Worm (Caenorhabditis elegans) whole organism, L3 larva: ENCODE results near the gene egl-27.

Experiments
- R02D3.7 ChIP-seq: fragments of 150-350 bp; optimal IDR thresholded peaks from 2 replicates; lab custom pipeline; 2014; ENCODE audit warnings: missing biosample characterization, missing genetic modification characterization
- ZK546.5 ChIP-seq: sonication (generic microtip); optimal IDR thresholded peaks from 2 replicates; lab custom pipeline; 2017; ENCODE audit warnings: missing biosample characterization, missing genetic modification characterization
- aly-2 ChIP-seq: fragments of 150-350 bp; optimal IDR thresholded peaks from 2 replicates; lab custom pipeline; 2014; ENCODE audit warnings: missing biosample characterization, missing genetic modification characterization
- ama-1 ChIP-seq: fragments of 150-350 bp; optimal IDR thresholded peaks from 2 replicates; lab custom pipeline; 2018
- ceh-16 ChIP-seq: sonication (generic microtip); optimal IDR thresholded peaks from 2 replicates; lab custom pipeline; 2017; ENCODE audit warnings: missing biosample characterization, missing genetic modification characterization
- ceh-28 ChIP-seq: fragments of 150-350 bp; optimal IDR thresholded peaks from 2 replicates; lab custom pipeline; 2014; ENCODE audit warnings: missing biosample characterization, missing genetic modification reagents, missing genetic modification characterization
- ceh-82 ChIP-seq: fragments of 150-350 bp; optimal IDR thresholded peaks from 2 replicates; lab custom pipeline; 2014; ENCODE audit warnings: missing biosample characterization, missing genetic modification characterization
- ceh-9 ChIP-seq: sonication (generic microtip); optimal IDR thresholded peaks from 2 replicates; lab custom pipeline; 2018; ENCODE audit warnings: missing biosample characterization, missing genetic modification characterization
- daf-12 ChIP-seq: fragments of 150-350 bp; optimal IDR thresholded peaks from 2 replicates; lab custom pipeline; 2014; ENCODE audit warnings: missing biosample characterization, missing genetic modification reagents, missing genetic modification characterization
- egl-27 ChIP-seq: sonication (generic microtip); optimal IDR thresholded peaks from 4 replicates; lab custom pipeline; 2017; ENCODE audit warnings: missing biosample characterization, missing genetic modification reagents, missing genetic modification characterization
- elt-1 ChIP-seq: fragments of 150-350 bp; optimal IDR thresholded peaks from 2 replicates; lab custom pipeline; 2014; ENCODE audit warnings: missing biosample characterization, missing genetic modification characterization
- elt-2 ChIP-seq: sonication (generic microtip); optimal IDR thresholded peaks from 2 replicates; lab custom pipeline; 2016; ENCODE audit warnings: missing genetic modification reagents, mild to moderate bottlenecking, missing genetic modification characterization, missing compliant biosample characterization
- elt-3 ChIP-seq, 3 experiments: fragments of 150-350 bp in 1 of 3; sonication (generic microtip) in 2 of 3; optimal IDR thresholded peaks; 2 replicates in 2 of 3; 4 replicates in 1 of 3; lab custom pipeline; 2014 to 2017; ENCODE audit warnings: missing biosample characterization in 3 of 3, missing genetic modification characterization in 3 of 3
- eor-1 ChIP-seq, 2 experiments: fragments of 150-350 bp; optimal IDR thresholded peaks; 2 replicates each; lab custom pipeline; 2014 to 2018; ENCODE audit warnings: missing biosample characterization in 2 of 2, missing genetic modification characterization in 2 of 2
- fkh-10 ChIP-seq: sonication (generic microtip); optimal IDR thresholded peaks from 2 replicates; lab custom pipeline; 2017; ENCODE audit warnings: missing biosample characterization, missing genetic modification reagents, missing genetic modification characterization
- fkh-2 ChIP-seq: fragments of 150-350 bp; optimal IDR thresholded peaks from 2 replicates; lab custom pipeline; 2014; ENCODE audit warnings: missing biosample characterization, missing genetic modification reagents, missing genetic modification characterization
- fos-1 ChIP-seq: fragments of 150-350 bp; optimal IDR thresholded peaks from 2 replicates; lab custom pipeline; 2014; ENCODE audit warnings: missing biosample characterization, missing genetic modification characterization
- jun-1 ChIP-seq: fragments of 150-350 bp; optimal IDR thresholded peaks from 2 replicates; lab custom pipeline; 2014; ENCODE audit warnings: missing biosample characterization, missing genetic modification reagents, missing genetic modification characterization
- lin-15B ChIP-seq: fragments of 150-350 bp; optimal IDR thresholded peaks from 2 replicates; lab custom pipeline; 2014; ENCODE audit warnings: missing biosample characterization, missing genetic modification characterization
- lin-39 ChIP-seq: fragments of 150-350 bp; optimal IDR thresholded peaks from 2 replicates; lab custom pipeline; 2018; ENCODE audit warnings: missing biosample characterization, missing genetic modification reagents, missing genetic modification characterization
- lsy-12 ChIP-seq: sonication (generic microtip); optimal IDR thresholded peaks from 2 replicates; lab custom pipeline; 2016; ENCODE audit warnings: mild to moderate bottlenecking, missing genetic modification characterization, missing compliant biosample characterization
- mdl-1 ChIP-seq: fragments of 150-350 bp; optimal IDR thresholded peaks from 2 replicates; lab custom pipeline; 2014; ENCODE audit warnings: missing biosample characterization, missing genetic modification characterization
- mml-1 ChIP-seq: fragments of 150-350 bp; sonication (generic microtip); optimal IDR thresholded peaks from 3 replicates; lab custom pipeline; 2014; ENCODE audit warnings: missing biosample characterization, missing genetic modification characterization
- nfya-1 ChIP-seq: sonication (generic microtip); optimal IDR thresholded peaks from 2 replicates; lab custom pipeline; 2017; ENCODE audit warnings: missing genetic modification characterization, mild to moderate bottlenecking, missing compliant biosample characterization, antibody characterized with exemption, moderate library complexity; ENCODE audit not compliant: insufficient read depth
- nhr-11 ChIP-seq: fragments of 150-350 bp; optimal IDR thresholded peaks from 2 replicates; lab custom pipeline; 2014; ENCODE audit warnings: missing biosample characterization, missing genetic modification characterization
- nhr-12 ChIP-seq: fragments of 150-350 bp; optimal IDR thresholded peaks from 2 replicates; lab custom pipeline; 2014; ENCODE audit warnings: missing biosample characterization, missing genetic modification characterization
- nhr-23 ChIP-seq: fragments of 150-350 bp; optimal IDR thresholded peaks from 2 replicates; lab custom pipeline; 2014; ENCODE audit warnings: missing biosample characterization, missing genetic modification reagents, missing genetic modification characterization
- nhr-237 ChIP-seq: fragments of 150-350 bp; optimal IDR thresholded peaks from 2 replicates; lab custom pipeline; 2014; ENCODE audit warnings: missing biosample characterization, missing genetic modification characterization
- nhr-25 ChIP-seq: sonication (generic microtip); optimal IDR thresholded peaks from 2 replicates; lab custom pipeline; 2017; ENCODE audit warnings: missing biosample characterization, missing genetic modification characterization
- nhr-28 ChIP-seq: fragments of 150-350 bp; optimal IDR thresholded peaks from 2 replicates; lab custom pipeline; 2014; ENCODE audit warnings: missing biosample characterization, missing genetic modification characterization
- nhr-43 ChIP-seq: sonication (generic microtip); optimal IDR thresholded peaks from 2 replicates; lab custom pipeline; 2016; ENCODE audit warnings: mild to moderate bottlenecking, missing genetic modification characterization, missing compliant biosample characterization; ENCODE audit not compliant: poor library complexity, severe bottlenecking
- nhr-67 ChIP-seq: fragments of 150-350 bp; optimal IDR thresholded peaks from 2 replicates; lab custom pipeline; 2014; ENCODE audit warnings: missing biosample characterization, missing genetic modification characterization
- nhr-76 ChIP-seq: fragments of 150-350 bp; sonication (generic microtip); optimal IDR thresholded peaks from 5 replicates; lab custom pipeline; 2014; ENCODE audit warnings: missing biosample characterization, missing genetic modification characterization
- nhr-77 ChIP-seq: fragments of 150-350 bp; optimal IDR thresholded peaks from 2 replicates; lab custom pipeline; 2014; ENCODE audit warnings: missing biosample characterization, missing genetic modification characterization
- pha-4 ChIP-seq: fragments of 150-350 bp; optimal IDR thresholded peaks from 2 replicates; lab custom pipeline; 2014; ENCODE audit warnings: missing biosample characterization, missing genetic modification reagents, missing genetic modification characterization
- pqm-1 ChIP-seq: fragments of 150-350 bp; optimal IDR thresholded peaks from 2 replicates; lab custom pipeline; 2017; ENCODE audit warnings: missing biosample characterization, missing genetic modification characterization, inconsistent platforms
- sea-2 ChIP-seq: fragments of 150-350 bp; sonication (generic microtip); optimal IDR thresholded peaks from 4 replicates; lab custom pipeline; 2014; ENCODE audit warnings: missing biosample characterization, missing genetic modification reagents, missing genetic modification characterization
- skn-1 ChIP-seq: fragments of 150-350 bp; optimal IDR thresholded peaks from 2 replicates; lab custom pipeline; 2014; ENCODE audit warnings: missing biosample characterization, missing genetic modification characterization
- snpc-4 ChIP-seq: fragments of 150-350 bp; optimal IDR thresholded peaks from 2 replicates; lab custom pipeline; 2014; ENCODE audit warnings: missing biosample characterization, missing genetic modification characterization
- tbx-2 ChIP-seq: sonication (generic microtip); optimal IDR thresholded peaks from 2 replicates; lab custom pipeline; 2016; ENCODE audit warnings: mild to moderate bottlenecking, missing genetic modification characterization, missing compliant biosample characterization
- unc-39 ChIP-seq: sonication (generic microtip); optimal IDR thresholded peaks from 4 replicates; lab custom pipeline; 2017; ENCODE audit warnings: missing biosample characterization, missing genetic modification characterization
- unc-62 ChIP-seq: fragments of 150-350 bp; sonication (generic microtip); optimal IDR thresholded peaks from 4 replicates; lab custom pipeline; 2014; ENCODE audit warnings: missing biosample characterization, missing genetic modification reagents, missing genetic modification characterization
- zag-1 ChIP-seq: fragments of 150-350 bp; optimal IDR thresholded peaks from 2 replicates; lab custom pipeline; 2014; ENCODE audit warnings: missing biosample characterization, missing genetic modification characterization
- ztf-11 ChIP-seq: fragments of 150-350 bp; optimal IDR thresholded peaks from 2 replicates; lab custom pipeline; 2014; ENCODE audit warnings: missing biosample characterization, missing genetic modification characterization
- ztf-4 ChIP-seq: fragments of 150-350 bp; optimal IDR thresholded peaks from 2 replicates; lab custom pipeline; 2014; ENCODE audit warnings: missing biosample characterization, missing genetic modification characterization

egl-27 gene

ce11 chrII:6846723-6847122 is 11.9 kb downstream of the egl-27 start:
- TF ChIP-seq nhr-77, result no peak
- no peak for TF ChIP-seq fkh-10
- TF ChIP-seq jun-1 (tag; lab: Kevin White, UChicago), result no peak
- TF ChIP-seq nhr-28 (tag; lab: Kevin White, UChicago), result no peak
- no peak for TF ChIP-seq nhr-76 (tag; lab: Kevin White, UChicago)
- no peak for TF ChIP-seq unc-62 (GFP tag; lab: Kevin White, UChicago)
- TF ChIP-seq elt-3 (tag; optimal IDR thresholded peaks at IDR 0.05; lab: Kevin White, UChicago), result no peak

ce11 chrII:6847917-6848379 is 13.1 kb downstream of the egl-27 start, which contains the start of gene tbc-6:
Gene tbc-6, plus strand, starts transcription at chrII:6848124.
- TF ChIP-seq fkh-10, result no peak
- TF ChIP-seq sea-2 (GFP tag; lab: Kevin White, UChicago), result no peak
- TF ChIP-seq unc-39 (tag; lab: Kevin White, UChicago), result no peak
- no peak for TF ChIP-seq ztf-4 (tag; lab: Kevin White, UChicago)
- peak; percentile 55 for TF ChIP-seq aly-2 (tag; lab: Kevin White, UChicago)
- TF ChIP-seq ceh-16 (tag; lab: Kevin White, UChicago), result no peak
- no peak for TF ChIP-seq ZK546.5 (tag; lab: Kevin White, UChicago)
- no peak for TF ChIP-seq ceh-82 (tag; lab: Kevin White, UChicago)
- TF ChIP-seq egl-27 (tag; lab: Kevin White, UChicago), result peak; percentile 61
- no peak for TF ChIP-seq ceh-9
- no peak for TF ChIP-seq nhr-237 (tag; lab: Kevin White, UChicago)
- no peak for TF ChIP-seq zag-1 (tag; lab: Kevin White, UChicago)
- no peak for TF ChIP-seq eor-1 (tag; optimal IDR thresholded peaks at IDR 0.05; lab: Kevin White, UChicago)
- peak; percentile 34 for TF ChIP-seq ceh-28 (tag; lab: Kevin White, UChicago)
- TF ChIP-seq nhr-23 (tag; lab: Kevin White, UChicago), result peak; percentile 84
- TF ChIP-seq pqm-1 (tag; lab: Kevin White, UChicago), result peak; percentile 27
- peak; percentile 30 for TF ChIP-seq nfya-1 (tag; lab: Kevin White, UChicago)
- no peak for TF ChIP-seq ama-1 (lab: Kevin White, UChicago)
- peak; percentile 90 for TF ChIP-seq jun-1 (tag; lab: Kevin White, UChicago)
- TF ChIP-seq mdl-1, result peak; percentile 22
- no peak for TF ChIP-seq lin-39 (tag; lab: Kevin White, UChicago)
- no peak for TF ChIP-seq nhr-67
- TF ChIP-seq nhr-43 (tag; lab: Kevin White, UChicago), result peak; percentile 81
- TF ChIP-seq elt-2 (tag; lab: Kevin White, UChicago), result peak; percentile 53
- peak in 2 of 3 experiments; percentile 7 to 33 for TF ChIP-seq elt-3 (tag; optimal IDR thresholded peaks at IDR 0.05; lab: Kevin White, UChicago)
- TF ChIP-seq nhr-25, result peak; percentile 66
- TF ChIP-seq R02D3.7 (tag; lab: Kevin White, UChicago), result peak; percentile 64
- TF ChIP-seq pha-4 (tag; lab: Kevin White, UChicago), result peak; percentile 78

- TF ChIP-seq fkh-2 (no peak), aly-2 (tag; lab: Kevin White, UChicago) (no peak), nhr-25 (peak; percentile 85), lin-15B (tag; lab: Kevin White, UChicago) (no peak), ama-1 (lab: Kevin White, UChicago) (no peak), nhr-67 (no peak), lsy-12 (tag; lab: Kevin White, UChicago) (peak; percentile 28), ZK546.5 (tag; lab: Kevin White, UChicago) (no peak), pha-4 (tag; lab: Kevin White, UChicago) (no peak), ceh-9 (no peak), R02D3.7 (tag; lab: Kevin White, UChicago) (peak; percentile 34), nhr-28 (tag; lab: Kevin White, UChicago) (no peak), ceh-16 (tag; lab: Kevin White, UChicago) (no peak), snpc-4 (peak; percentile 7), ceh-82 (tag; lab: Kevin White, UChicago) (no peak), nhr-237 (tag; lab: Kevin White, UChicago) (no peak), nhr-12 (tag; lab: Kevin White, UChicago) (no peak), sea-2 (GFP tag; lab: Kevin White, UChicago) (no peak), ceh-28 (tag; lab: Kevin White, UChicago) (no peak), fkh-10 (no peak), mml-1 (tag; lab: Kevin White, UChicago) (no peak), unc-39 (tag; lab: Kevin White, UChicago) (no peak), elt-2 (tag; lab: Kevin White, UChicago) (no peak), ztf-4 (tag; lab: Kevin White, UChicago) (no peak), nhr-77 (no peak), fos-1 (tag; lab: Kevin White, UChicago) (no peak), lin-39 (tag; lab: Kevin White, UChicago) (peak; percentile 27), jun-1 (tag; lab: Kevin White, UChicago) (peak; percentile 51), ztf-11 (tag; lab: Kevin White, UChicago) (no peak), nhr-11 (tag; lab: Kevin White, UChicago) (no peak), daf-12 (tag; lab: Kevin White, UChicago) (no peak), mdl-1 (peak; percentile 59), nhr-76 (tag; lab: Kevin White, UChicago) (no peak), unc-62 (GFP tag; lab: Kevin White, UChicago) (peak; percentile 86), nhr-43 (tag; lab: Kevin White, UChicago) (peak; percentile 97), skn-1 (tag; lab: Kevin White, UChicago) (no peak), tbx-2 (tag; lab: Kevin White, UChicago) (peak; percentile 42), elt-1 (tag; lab: Kevin White, UChicago) (no peak), nhr-23 (tag; lab: Kevin White, UChicago) (peak; percentile 93), zag-1 (tag; lab: Kevin White, UChicago) (no peak)
Measured at ce11 chrII:6849308-6849707, 14.5 kb downstream of the egl-27 start.
